Worm (Caenorhabditis elegans) whole organism, young adult: ENCODE data around the gene srr-1.

Experiments
- B0019.2 ChIP-seq: fragments of 200-800 bp; sonication (Bioruptor generic); conservative IDR thresholded peaks from 2 replicates; pipeline ENCODE4 v1.3.6; 2022; ENCODE audit warnings: missing genetic modification reagents, missing genetic modification characterization, missing compliant biosample characterization
- B0035.1 ChIP-seq: sonication (generic microtip); optimal IDR thresholded peaks from 2 replicates; lab custom pipeline; 2016; ENCODE audit warnings: missing genetic modification characterization, mild to moderate bottlenecking, missing compliant biosample characterization, missing genotype, missing genetic modification reagents
- C17E4.6 ChIP-seq: fragments of 200-800 bp; sonication (Bioruptor generic); IDR thresholded peaks from 2 replicates; pipeline ENCODE4 v1.3.6; 2022; ENCODE audit warnings: missing genetic modification reagents, missing genetic modification characterization, missing compliant biosample characterization
- F22D6.2 ChIP-seq: sonication (generic microtip); optimal IDR thresholded peaks from 2 replicates; lab custom pipeline; 2016; ENCODE audit warnings: mild to moderate bottlenecking, missing genetic modification characterization, missing compliant biosample characterization
- F33H1.4 ChIP-seq: fragments of 200-800 bp; sonication (Bioruptor generic); IDR thresholded peaks from 2 replicates; pipeline ENCODE4 v1.3.6; 2022; ENCODE audit warnings: missing genetic modification reagents, missing genetic modification characterization, missing compliant biosample characterization
- Y53G8AR.9 ChIP-seq: fragments of 200-800 bp; sonication (Bioruptor generic); conservative IDR thresholded peaks from 2 replicates; pipeline ENCODE4 v1.3.6; 2022; ENCODE audit warnings: missing genetic modification reagents, missing genetic modification characterization, missing compliant biosample characterization
- Y56A3A.18 ChIP-seq: fragments of 200-800 bp; sonication (Bioruptor generic); IDR thresholded peaks from 2 replicates; pipeline ENCODE4 v1.3.6; 2022; ENCODE audit warnings: missing genetic modification reagents, missing genetic modification characterization, missing compliant biosample characterization
- Y79H2A.3 ChIP-seq: fragments of 200-800 bp; sonication (Bioruptor generic); conservative IDR thresholded peaks from 2 replicates; pipeline ENCODE4 v1.3.6; 2022; ENCODE audit warnings: missing genetic modification reagents, missing genetic modification characterization, missing compliant biosample characterization
- cebp-1 ChIP-seq, 2 experiments: fragments of 200-800 bp in 1 of 2; sonication (Bioruptor generic) in 1 of 2; sonication (generic microtip) in 1 of 2; IDR thresholded peaks in 1 of 2; optimal IDR thresholded peaks in 1 of 2; 2 replicates each; pipeline versions ENCODE4 v1.3.6 to Lab custom; 2017 to 2022; ENCODE audit warnings: missing compliant biosample characterization in 2 of 2, missing genetic modification characterization in 2 of 2, mild to moderate bottlenecking in 1 of 2, missing genetic modification reagents in 1 of 2, moderate library complexity in 1 of 2
- dox-1 ChIP-seq: fragments of 200-800 bp; sonication (Bioruptor generic); IDR thresholded peaks from 2 replicates; pipeline ENCODE4 v1.3.6; 2022; ENCODE audit warnings: missing genetic modification reagents, missing genetic modification characterization, missing compliant biosample characterization
- egl-18 ChIP-seq: fragments of 200-800 bp; sonication (Bioruptor generic); IDR thresholded peaks from 2 replicates; pipeline ENCODE4 v1.3.6; 2022; ENCODE audit warnings: missing genetic modification reagents, missing genetic modification characterization, missing compliant biosample characterization
- egrh-3 ChIP-seq: fragments of 200-800 bp; sonication (Bioruptor generic); IDR thresholded peaks from 2 replicates; pipeline ENCODE4 v1.3.6; 2022; ENCODE audit warnings: missing genetic modification reagents, missing genetic modification characterization, missing compliant biosample characterization
- fkh-3 ChIP-seq: sonication (generic microtip); optimal IDR thresholded peaks from 2 replicates; lab custom pipeline; 2016; ENCODE audit warnings: mild to moderate bottlenecking, missing genetic modification characterization, missing compliant biosample characterization
- hlh-26 ChIP-seq: fragments of 200-800 bp; sonication (Bioruptor generic); conservative IDR thresholded peaks from 2 replicates; pipeline ENCODE4 v1.3.6; 2022; ENCODE audit warnings: missing genetic modification reagents, missing genetic modification characterization, missing compliant biosample characterization
- let-526 ChIP-seq: fragments of 200-800 bp; sonication (Bioruptor generic); IDR thresholded peaks from 2 replicates; pipeline ENCODE4 v1.3.6; 2022; ENCODE audit warnings: missing genetic modification reagents, missing genetic modification characterization, missing compliant biosample characterization
- let-607 ChIP-seq, 2 experiments: fragments of 200-800 bp in 1 of 2; sonication (Bioruptor generic) in 1 of 2; sonication (generic microtip) in 1 of 2; optimal IDR thresholded peaks; 2 replicates each; lab custom pipeline; 2016 to 2018; ENCODE audit warnings: mild to moderate bottlenecking in 2 of 2, missing compliant biosample characterization in 2 of 2, missing genetic modification characterization in 2 of 2, moderate library complexity in 2 of 2, missing genotype in 1 of 2
- lin-54 ChIP-seq: fragments of 200-800 bp; sonication (Bioruptor generic); optimal IDR thresholded peaks from 2 replicates; lab custom pipeline; 2018; ENCODE audit warnings: mild to moderate bottlenecking, missing genetic modification characterization, missing compliant biosample characterization
- lsl-1 ChIP-seq: fragments of 200-800 bp; sonication (Bioruptor generic); optimal IDR thresholded peaks from 2 replicates; lab custom pipeline; 2018; ENCODE audit warnings: mild to moderate bottlenecking, missing genetic modification characterization, moderate library complexity, missing compliant biosample characterization
- madf-3 ChIP-seq: fragments of 200-800 bp; sonication (Bioruptor generic); IDR thresholded peaks from 2 replicates; pipeline ENCODE4 v1.3.6; 2022; ENCODE audit warnings: missing genetic modification reagents, missing genetic modification characterization, missing compliant biosample characterization
- madf-6 ChIP-seq: fragments of 200-800 bp; sonication (Bioruptor generic); IDR thresholded peaks from 2 replicates; pipeline ENCODE4 v1.3.6; 2022; ENCODE audit warnings: missing genetic modification reagents, missing genetic modification characterization, missing compliant biosample characterization
- madf-8 ChIP-seq: fragments of 200-800 bp; sonication (Bioruptor generic); conservative IDR thresholded peaks from 2 replicates; pipeline ENCODE4 v1.3.6; 2022; ENCODE audit warnings: missing genetic modification reagents, missing genetic modification characterization, missing compliant biosample characterization
- nfyb-1 ChIP-seq: fragments of 200-800 bp; sonication (Bioruptor generic); IDR thresholded peaks from 2 replicates; pipeline ENCODE4 v1.3.6; 2022; ENCODE audit warnings: missing genetic modification reagents, missing genetic modification characterization, missing compliant biosample characterization
- nhr-80 ChIP-seq: sonication (generic microtip); optimal IDR thresholded peaks from 2 replicates; lab custom pipeline; 2016; ENCODE audit warnings: missing genetic modification characterization, missing compliant biosample characterization
- nhr-90 ChIP-seq: sonication (generic microtip); optimal IDR thresholded peaks from 2 replicates; lab custom pipeline; 2016; ENCODE audit warnings: missing genotype, mild to moderate bottlenecking, missing genetic modification characterization, missing compliant biosample characterization
- rcor-1 ChIP-seq: fragments of 200-800 bp; sonication (Bioruptor generic); IDR thresholded peaks from 2 replicates; pipeline ENCODE4 v1.3.6; 2022; ENCODE audit warnings: missing genetic modification reagents, missing genetic modification characterization, missing compliant biosample characterization
- rec-8 ChIP-seq, 2 experiments: sonication (generic microtip); optimal IDR thresholded peaks; 2 replicates each; lab custom pipeline; 2016; ENCODE audit warnings: mild to moderate bottlenecking in 2 of 2, missing genetic modification characterization in 2 of 2, missing genetic modification reagents in 2 of 2, missing genotype in 2 of 2, missing biosample characterization in 1 of 2, missing compliant biosample characterization in 1 of 2, moderate library complexity in 1 of 2
- sea-2 ChIP-seq: fragments of 200-800 bp; sonication (Bioruptor generic); IDR thresholded peaks from 2 replicates; pipeline ENCODE4 v1.3.6; 2022; ENCODE audit warnings: missing genetic modification characterization, missing compliant biosample characterization
- sptf-2 ChIP-seq: fragments of 200-800 bp; sonication (Bioruptor generic); optimal IDR thresholded peaks from 2 replicates; lab custom pipeline; 2018; ENCODE audit warnings: mild to moderate bottlenecking, missing genetic modification characterization, missing compliant biosample characterization
- tbp1 ChIP-seq: fragments of 200-800 bp; sonication (Bioruptor generic); optimal IDR thresholded peaks from 2 replicates; lab custom pipeline; 2018; ENCODE audit warnings: mild to moderate bottlenecking, missing genetic modification characterization, missing compliant biosample characterization
- unc-62 ChIP-seq: fragments of 150-350 bp; optimal IDR thresholded peaks from 2 replicates; lab custom pipeline; 2014; ENCODE audit warnings: missing biosample characterization, missing genetic modification reagents, missing genetic modification characterization
- ztf-22 ChIP-seq: fragments of 200-800 bp; sonication (Bioruptor generic); optimal IDR thresholded peaks from 2 replicates; lab custom pipeline; 2018; ENCODE audit warnings: mild to moderate bottlenecking, missing genetic modification characterization, moderate library complexity, missing compliant biosample characterization

srr-1 gene

DNA sequence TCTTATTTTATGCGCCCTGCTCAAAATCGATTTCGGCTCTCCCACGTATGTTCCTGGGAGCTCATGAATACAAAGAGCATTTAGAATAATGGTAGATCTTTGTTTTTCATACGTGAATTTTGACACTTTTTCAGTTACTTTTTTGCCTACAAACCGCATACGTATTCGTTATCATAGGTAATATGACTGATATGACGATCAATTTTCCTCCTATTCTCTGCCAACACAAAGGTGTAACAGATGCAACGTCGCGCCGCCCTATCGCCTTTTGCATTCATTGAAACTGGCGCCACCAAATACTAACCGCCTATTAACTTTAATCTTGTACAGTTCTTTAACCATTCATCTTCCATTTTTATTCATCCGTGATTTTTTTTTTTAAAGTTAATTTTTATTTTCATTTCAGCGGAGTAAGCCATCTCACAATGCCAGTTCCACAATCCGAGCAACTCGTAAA lies 5.9 kb downstream of the srr-1 start, which contains the start of gene W07G4.5 (continued):
- TF ChIP-seq tbp1 (GFP tag; lab: Kevin White, UChicago) (no peak), egrh-3 (no peak), B0019.2 (GFP tag; lab: Robert Waterston, UW) (no peak), Y79H2A.3 (GFP tag; lab: Robert Waterston, UW) (no peak), C17E4.6 (GFP tag; lab: Robert Waterston, UW) (no peak), hlh-26 (GFP tag; lab: Robert Waterston, UW) (no peak), sea-2 (GFP tag; lab: Robert Waterston, UW) (no peak), dox-1 (GFP tag; lab: Robert Waterston, UW) (peak; percentile 31; the same call in 1 of the 2 replicates), ztf-22 (GFP tag; lab: Kevin White, UChicago) (no peak), F33H1.4 (no peak), F22D6.2 (tag; lab: Kevin White, UChicago) (no peak), rcor-1 (GFP tag; lab: Robert Waterston, UW) (no peak), rec-8 (tag; optimal IDR thresholded peaks at IDR 0.05; lab: Kevin White, UChicago) (no peak)

DNA sequence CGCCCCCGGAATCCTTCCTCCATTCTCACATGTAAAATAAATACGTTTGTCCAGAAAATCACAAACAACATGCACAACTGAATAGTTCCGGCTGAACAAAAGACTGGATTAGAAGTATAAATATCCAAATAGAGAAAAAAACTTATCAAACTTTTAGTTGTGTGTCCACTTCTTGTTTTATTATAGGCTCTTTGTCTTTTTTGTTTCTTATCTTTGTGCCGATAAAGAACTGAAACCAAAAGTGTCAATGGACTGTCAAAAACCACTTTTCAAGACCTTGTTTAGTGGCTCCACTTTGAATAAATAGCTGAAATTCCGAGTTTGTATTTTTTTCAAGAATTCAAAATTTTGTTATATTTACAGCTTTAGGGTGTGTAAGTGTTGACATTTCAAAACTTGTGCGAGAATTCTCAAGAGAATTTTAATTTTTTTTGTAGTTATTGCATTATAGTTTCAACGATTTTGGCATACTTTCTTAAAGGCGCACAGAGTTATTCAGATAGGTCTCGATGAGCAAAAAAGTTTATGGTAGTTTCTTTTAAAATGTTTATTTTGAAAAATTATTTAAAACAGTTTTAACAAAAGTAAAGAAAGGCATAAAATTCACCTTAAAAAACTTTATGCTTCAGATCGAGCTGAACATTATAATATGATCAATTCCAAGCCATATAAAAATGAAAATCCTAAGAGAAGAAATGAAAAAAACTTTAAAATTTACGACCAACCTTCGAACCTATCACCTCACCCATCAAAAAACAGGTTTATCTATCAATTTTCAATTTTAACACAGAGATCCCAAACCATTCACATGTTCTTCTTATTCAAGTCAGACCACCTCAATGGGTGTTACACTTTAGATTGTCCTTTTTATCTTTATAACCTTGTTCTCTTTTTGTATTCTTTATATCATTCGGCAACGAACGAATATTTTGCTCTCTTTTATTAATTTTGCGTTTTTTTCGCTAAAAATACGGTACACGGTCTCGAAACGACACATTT lies 7.1 kb downstream of the srr-1 start:
- peak; percentile 46 for TF ChIP-seq nhr-90 (tag; lab: Kevin White, UChicago)
- TF ChIP-seq lsl-1 (GFP tag; lab: Kevin White, UChicago) = no peak
- TF ChIP-seq Y53G8AR.9 (GFP tag; lab: Robert Waterston, UW) = peak; percentile 70
- peak; percentile 85 for TF ChIP-seq nhr-80 (tag; lab: Kevin White, UChicago)
- TF ChIP-seq nfyb-1 (GFP tag; lab: Robert Waterston, UW) = 0 out of 2 replicates have a peak, but pooled peaks have one; percentile 14
- TF ChIP-seq B0035.1 (tag; lab: Kevin White, UChicago) = peak; percentile 44
- no peak for TF ChIP-seq egl-18 (GFP tag; lab: Robert Waterston, UW)
- TF ChIP-seq let-526 (GFP tag; lab: Robert Waterston, UW) = 0 out of 2 replicates have a peak, but pooled peaks have one; percentile 22
- TF ChIP-seq madf-3 (GFP tag; lab: Robert Waterston, UW) = peak; percentile 58; the same call in 1 of the 2 replicates
- TF ChIP-seq dox-1 (GFP tag; lab: Robert Waterston, UW) = 0 out of 2 replicates have a peak, but pooled peaks have one; percentile 15
- TF ChIP-seq fkh-3 (tag; lab: Kevin White, UChicago) = no peak
- peak; percentile 33 for TF ChIP-seq tbp1 (GFP tag; lab: Kevin White, UChicago)
- TF ChIP-seq madf-6 (GFP tag; lab: Robert Waterston, UW) = peak; percentile 44; the same call in 1 of the 2 replicates
- peak; percentile 24 for TF ChIP-seq lin-54 (GFP tag; lab: Kevin White, UChicago)
- peak in 1 of 2 experiments; percentile 7 for TF ChIP-seq let-607 (tag; optimal IDR thresholded peaks at IDR 0.05; lab: Kevin White, UChicago)
- TF ChIP-seq Y56A3A.18 (GFP tag; lab: Robert Waterston, UW) = peak; percentile 54; the same call in 1 of the 2 replicates
- TF ChIP-seq sptf-2 (GFP tag; lab: Kevin White, UChicago) = no peak
- no peak for TF ChIP-seq Y79H2A.3 (GFP tag; lab: Robert Waterston, UW)
- no peak for TF ChIP-seq unc-62 (GFP tag; lab: Kevin White, UChicago)
- TF ChIP-seq cebp-1 (GFP tag; IDR thresholded peaks at IDR 0.05; lab: Robert Waterston, UW) = no peak
- peak; percentile 5 for TF ChIP-seq cebp-1 (tag; optimal IDR thresholded peaks at IDR 0.05; lab: Kevin White, UChicago)

- TF ChIP-seq madf-8 (GFP tag; lab: Robert Waterston, UW) = no peak
These were observed 8.5 kb downstream of the srr-1 start for ce11 chrV:13045017-13045416.
